Fruit fly (Drosophila melanogaster) whole organism, embryonic: ENCODE measurements around the gene CG11842.

ENCODE experiments used
- CG10267 ChIP-seq: fragments of 200-800 bp; sonication (Bioruptor generic); optimal IDR thresholded peaks from 2 replicates; lab custom pipeline; 2018; ENCODE audit warnings: missing biosample characterization, mild to moderate bottlenecking, missing genetic modification characterization, moderate library complexity
- CG10959 ChIP-seq: fragments of 200-800 bp; sonication (Bioruptor generic); IDR thresholded peaks from 2 replicates; pipeline ENCODE4 v1.3.6; 2022; ENCODE audit warnings: missing biosample characterization, missing genetic modification characterization
- CG11085 ChIP-seq: fragments of 200-800 bp; sonication (Bioruptor generic); IDR thresholded peaks from 2 replicates; pipeline ENCODE4 v1.3.6; 2022; ENCODE audit warnings: missing biosample characterization, missing genetic modification characterization
- CG11504 ChIP-seq: fragments of 200-800 bp; sonication (Bioruptor generic); optimal IDR thresholded peaks from 3 replicates; lab custom pipeline; 2019; ENCODE audit warnings: missing biosample characterization, mild to moderate bottlenecking, missing genetic modification characterization, moderate library complexity
- CG12071 ChIP-seq: fragments of 200-800 bp; sonication (Bioruptor generic); optimal IDR thresholded peaks from 3 replicates; lab custom pipeline; 2018; ENCODE audit warnings: missing biosample characterization, mild to moderate bottlenecking, missing genetic modification characterization
- CG12104 ChIP-seq: fragments of 200-800 bp; sonication (Bioruptor generic); optimal IDR thresholded peaks from 3 replicates; lab custom pipeline; 2016; ENCODE audit warnings: missing biosample characterization, missing genetic modification characterization
- CG1233 ChIP-seq: fragments of 200-800 bp; sonication (Bioruptor generic); optimal IDR thresholded peaks from 4 replicates; lab custom pipeline; 2018; ENCODE audit warnings: missing biosample characterization, mild to moderate bottlenecking, missing genetic modification characterization
- CG12744 ChIP-seq: fragments of 200-800 bp; sonication (Bioruptor generic); optimal IDR thresholded peaks from 2 replicates; lab custom pipeline; 2016; ENCODE audit warnings: missing biosample characterization, missing genetic modification characterization
- CG12942 ChIP-seq: fragments of 200-800 bp; sonication (Bioruptor generic); optimal IDR thresholded peaks from 3 replicates; lab custom pipeline; 2016; ENCODE audit warnings: missing biosample characterization, missing genetic modification characterization
- CG15514 ChIP-seq: fragments of 200-800 bp; sonication (Bioruptor generic); optimal IDR thresholded peaks from 3 replicates; lab custom pipeline; 2017; ENCODE audit warnings: missing biosample characterization, missing genetic modification characterization, mild to moderate bottlenecking, moderate library complexity, missing genetic modification reagents
- CG1603 ChIP-seq: fragments of 200-800 bp; sonication (Bioruptor generic); optimal IDR thresholded peaks from 2 replicates; lab custom pipeline; 2019; ENCODE audit warnings: missing biosample characterization, mild to moderate bottlenecking, missing genetic modification characterization, moderate library complexity
- CG16863 ChIP-seq: fragments of 200-800 bp; sonication (Bioruptor generic); optimal IDR thresholded peaks from 3 replicates; lab custom pipeline; 2016; ENCODE audit warnings: missing biosample characterization, missing genetic modification characterization
- CG17359 ChIP-seq: fragments of 200-800 bp; sonication (Bioruptor generic); optimal IDR thresholded peaks from 3 replicates; lab custom pipeline; 2018; ENCODE audit warnings: missing biosample characterization, mild to moderate bottlenecking, missing genetic modification characterization, moderate library complexity
- CG17802 ChIP-seq: fragments of 200-800 bp; sonication (Bioruptor generic); optimal IDR thresholded peaks from 2 replicates; lab custom pipeline; 2018; ENCODE audit warnings: missing biosample characterization, mild to moderate bottlenecking, missing genetic modification characterization, moderate library complexity
- CG1792 ChIP-seq: fragments of 200-800 bp; sonication (Bioruptor generic); optimal IDR thresholded peaks from 2 replicates; lab custom pipeline; 2016; ENCODE audit warnings: missing biosample characterization, missing genetic modification characterization
- CG3163 ChIP-seq: fragments of 200-800 bp; sonication (Bioruptor generic); optimal IDR thresholded peaks from 3 replicates; lab custom pipeline; 2016; ENCODE audit warnings: missing biosample characterization, missing genetic modification characterization
- CG32532 ChIP-seq: fragments of 200-800 bp; sonication (Bioruptor generic); IDR thresholded peaks from 2 replicates; pipeline ENCODE4 v1.3.6; 2022; ENCODE audit warnings: missing biosample characterization, missing genetic modification characterization
- CG7839 ChIP-seq: fragments of 200-800 bp; sonication (Bioruptor generic); optimal IDR thresholded peaks from 3 replicates; lab custom pipeline; 2018; ENCODE audit warnings: missing biosample characterization, mild to moderate bottlenecking, missing genetic modification characterization, moderate library complexity
- CG8290 ChIP-seq, 3 experiments: fragments of 200-800 bp; sonication (Bioruptor generic); optimal IDR thresholded peaks; 2 replicates each; lab custom pipeline; 2016 to 2019; ENCODE audit warnings: missing biosample characterization in 3 of 3, missing genetic modification characterization in 3 of 3, mild to moderate bottlenecking in 2 of 3, moderate library complexity in 1 of 3
- CG8388 ChIP-seq: fragments of 200-800 bp; sonication (Bioruptor generic); optimal IDR thresholded peaks from 2 replicates; lab custom pipeline; 2019; ENCODE audit warnings: missing biosample characterization, mild to moderate bottlenecking, missing genetic modification characterization, moderate library complexity
- CG8765 ChIP-seq: fragments of 200-800 bp; sonication (Bioruptor generic); IDR thresholded peaks from 2 replicates; pipeline ENCODE4 v1.3.6; 2022; ENCODE audit warnings: missing biosample characterization, missing genetic modification characterization
- CkIIα-i1 ChIP-seq: fragments of 200-800 bp; sonication (Bioruptor generic); IDR thresholded peaks from 2 replicates; pipeline ENCODE4 v1.3.6; 2022; ENCODE audit warnings: missing biosample characterization, missing genetic modification characterization
- CoRest ChIP-seq: fragments of 200-800 bp; sonication (Bioruptor generic); optimal IDR thresholded peaks from 3 replicates; lab custom pipeline; 2018; ENCODE audit warnings: missing biosample characterization, mild to moderate bottlenecking, missing genetic modification characterization, moderate library complexity
- Dll ChIP-seq: fragments of 200-800 bp; sonication (Bioruptor generic); IDR thresholded peaks from 4 replicates; pipeline ENCODE4 v1.3.6; 2022; ENCODE audit warnings: missing biosample characterization, missing genetic modification characterization; ENCODE audit not compliant: partially characterized antibody
- Doc2 ChIP-seq: fragments of 200-800 bp; sonication (Bioruptor generic); IDR thresholded peaks from 2 replicates; pipeline ENCODE4 v1.3.6; 2022; ENCODE audit warnings: missing biosample characterization, missing genetic modification characterization
- Ets65A ChIP-seq: fragments of 200-800 bp; sonication (Bioruptor generic); peaks from one replicate; lab custom pipeline; 2016; ENCODE audit warnings: missing biosample characterization, missing genetic modification characterization
- Med ChIP-seq: fragments of 200-800 bp; sonication (Bioruptor generic); peaks from one replicate; lab custom pipeline; 2016; ENCODE audit warnings: missing biosample characterization, missing genetic modification characterization, mild to moderate bottlenecking, inconsistent platforms, moderate library complexity
- NC2α ChIP-seq: fragments of 200-800 bp; sonication (Bioruptor generic); optimal IDR thresholded peaks from 2 replicates; lab custom pipeline; 2016; ENCODE audit warnings: missing biosample characterization, missing genetic modification characterization
- Nf-YA ChIP-seq: fragments of 200-800 bp; sonication (Bioruptor generic); IDR thresholded peaks from 2 replicates; pipeline ENCODE4 v1.3.6; 2022; ENCODE audit warnings: missing biosample characterization, missing genetic modification characterization
- Oli ChIP-seq: fragments of 200-800 bp; sonication (Bioruptor generic); optimal IDR thresholded peaks from 2 replicates; lab custom pipeline; 2018; ENCODE audit warnings: missing biosample characterization, mild to moderate bottlenecking, missing genetic modification characterization, moderate library complexity
- Sox102F ChIP-seq: fragments of 200-800 bp; sonication (Bioruptor generic); optimal IDR thresholded peaks from 2 replicates; lab custom pipeline; 2018; ENCODE audit warnings: missing biosample characterization, mild to moderate bottlenecking, missing genetic modification characterization, moderate library complexity
- Stat92E ChIP-seq, 3 experiments: fragments of >200 bp in 2 of 3; fragments of 200-800 bp in 1 of 3; sonication (Bioruptor generic) in 1 of 3; optimal IDR thresholded peaks; 2 replicates each; lab custom pipeline; 2017 to 2019; ENCODE audit warnings: missing biosample characterization in 3 of 3, missing genetic modification characterization in 3 of 3, mild to moderate bottlenecking in 1 of 3, moderate library complexity in 1 of 3
- chm ChIP-seq: fragments of 200-800 bp; sonication (Bioruptor generic); IDR thresholded peaks from 2 replicates; pipeline ENCODE4 v1.3.6; 2022; ENCODE audit warnings: missing biosample characterization, missing genetic modification characterization
- corto ChIP-seq: fragments of 200-800 bp; sonication (Bioruptor generic); optimal IDR thresholded peaks from 2 replicates; lab custom pipeline; 2016; ENCODE audit warnings: missing biosample characterization, mild to moderate bottlenecking, missing genetic modification characterization, moderate library complexity
- dpn ChIP-seq, 2 experiments: fragments of 200-800 bp; sonication (Bioruptor generic); optimal IDR thresholded peaks; 3 replicates each; lab custom pipeline; 2016; ENCODE audit warnings: missing biosample characterization in 2 of 2, missing genetic modification characterization in 2 of 2
- fd3F ChIP-seq: fragments of 200-800 bp; sonication (Bioruptor generic); optimal IDR thresholded peaks from 2 replicates; lab custom pipeline; 2018; ENCODE audit warnings: missing biosample characterization, mild to moderate bottlenecking, missing genetic modification characterization, moderate library complexity
- ftz-f1 ChIP-seq: fragments of 200-800 bp; sonication (Bioruptor generic); optimal IDR thresholded peaks from 2 replicates; lab custom pipeline; 2016; ENCODE audit warnings: missing biosample characterization, missing genetic modification characterization
- fu2 ChIP-seq: fragments of 200-800 bp; sonication (Bioruptor generic); optimal IDR thresholded peaks from 2 replicates; lab custom pipeline; 2016; ENCODE audit warnings: missing biosample characterization, missing genetic modification characterization
- grau ChIP-seq: fragments of 200-800 bp; optimal IDR thresholded peaks from 3 replicates; lab custom pipeline; 2019; ENCODE audit warnings: missing biosample characterization, mild to moderate bottlenecking, missing genetic modification characterization, moderate library complexity
- gro ChIP-seq: fragments of 200-800 bp; sonication (Bioruptor generic); optimal IDR thresholded peaks from 2 replicates; lab custom pipeline; 2016; ENCODE audit warnings: missing biosample characterization, missing genetic modification characterization
- gsb-n ChIP-seq: fragments of 200-800 bp; sonication (Bioruptor generic); optimal IDR thresholded peaks from 3 replicates; lab custom pipeline; 2018; ENCODE audit warnings: missing biosample characterization, mild to moderate bottlenecking, missing genetic modification characterization
- mirr ChIP-seq: fragments of 200-800 bp; sonication (Bioruptor generic); optimal IDR thresholded peaks from 3 replicates; lab custom pipeline; 2018; ENCODE audit warnings: missing biosample characterization, mild to moderate bottlenecking, missing genetic modification characterization
- nerfin-2 ChIP-seq: fragments of 200-800 bp; sonication (Bioruptor generic); IDR thresholded peaks from 2 replicates; pipeline ENCODE4 v1.3.6; 2022; ENCODE audit warnings: missing biosample characterization, missing genetic modification characterization; ENCODE audit not compliant: partially characterized antibody
- oc ChIP-seq: fragments of 200-800 bp; sonication (Bioruptor generic); optimal IDR thresholded peaks from 2 replicates; lab custom pipeline; 2018; ENCODE audit warnings: missing biosample characterization, mild to moderate bottlenecking, missing genetic modification characterization, moderate library complexity
- org-1 ChIP-seq: fragments of 200-800 bp; sonication (Bioruptor generic); optimal IDR thresholded peaks from 2 replicates; lab custom pipeline; 2017; ENCODE audit warnings: missing biosample characterization, missing genetic modification characterization
- phol ChIP-seq: fragments of 200-800 bp; sonication (Bioruptor generic); optimal IDR thresholded peaks from 3 replicates; lab custom pipeline; 2018; ENCODE audit warnings: missing biosample characterization, mild to moderate bottlenecking, missing genetic modification characterization, moderate library complexity
- pum ChIP-seq: fragments of 200-800 bp; sonication (Bioruptor generic); optimal IDR thresholded peaks from 2 replicates; lab custom pipeline; 2016; ENCODE audit warnings: missing biosample characterization, missing genetic modification characterization
- sim ChIP-seq: fragments of 200-800 bp; sonication (Bioruptor generic); IDR thresholded peaks from 2 replicates; pipeline ENCODE4 v1.3.6; 2022; ENCODE audit warnings: missing biosample characterization, missing genetic modification characterization
- so ChIP-seq: fragments of 200-800 bp; sonication (Bioruptor generic); IDR thresholded peaks from 3 replicates; pipeline ENCODE4 v1.3.6; 2022; ENCODE audit warnings: missing biosample characterization, missing genetic modification characterization
- tup ChIP-seq: fragments of 200-800 bp; sonication (Bioruptor generic); optimal IDR thresholded peaks from 2 replicates; lab custom pipeline; 2016; ENCODE audit warnings: missing biosample characterization, mild to moderate bottlenecking, missing genetic modification characterization, moderate library complexity
- zf30C ChIP-seq: fragments of 200-800 bp; sonication (Bioruptor generic); optimal IDR thresholded peaks from 3 replicates; lab custom pipeline; 2018; ENCODE audit warnings: missing biosample characterization, mild to moderate bottlenecking, missing genetic modification characterization

The CG11842 gene

dm6 chr3R:29089662-29090007 is 37.2 kb downstream of the CG11842 start (continued):
- TF ChIP-seq Oli (tag; lab: Kevin White, UChicago) (no peak), Sox102F (no peak), mirr (no peak), CG10959 (GFP tag; lab: Robert Waterston, UW) (no peak), CG3163 (no peak), CG32532 (GFP tag; lab: Robert Waterston, UW) (peak; percentile 67), tup (GFP tag; lab: Kevin White, UChicago) (no peak), NC2α (no peak), CG12071 (GFP tag; lab: Kevin White, UChicago) (peak; percentile 39), CG17359 (tag; lab: Kevin White, UChicago) (peak; percentile 20), CG1233 (GFP tag; lab: Kevin White, UChicago) (peak; percentile 40), CG1792 (GFP tag; lab: Kevin White, UChicago) (no peak), corto (GFP tag; lab: Kevin White, UChicago) (no peak), dpn (GFP tag; optimal IDR thresholded peaks at IDR 0.05; lab: Kevin White, UChicago) (no peak), phol (tag; lab: Kevin White, UChicago) (peak; percentile 65), CkIIα-i1 (GFP tag; lab: Robert Waterston, UW) (no peak), CG17802 (tag; lab: Kevin White, UChicago) (no peak), org-1 (GFP tag; lab: Kevin White, UChicago) (peak; percentile 1), Med (GFP tag; lab: Kevin White, UChicago) (peak; percentile 85), chm (GFP tag; lab: Robert Waterston, UW) (no peak), Ets65A (GFP tag; lab: Kevin White, UChicago) (no peak), sim (GFP tag; lab: Robert Waterston, UW) (no peak), CG8765 (GFP tag; lab: Robert Waterston, UW) (no peak), fu2 (GFP tag; lab: Kevin White, UChicago) (no peak), CG7839 (tag; lab: Kevin White, UChicago) (peak; percentile 35), CoRest (tag; lab: Kevin White, UChicago) (no peak), fd3F (GFP tag; lab: Kevin White, UChicago) (no peak), oc (peak; percentile 26), CG12104 (GFP tag; lab: Kevin White, UChicago) (no peak), gro (GFP tag; lab: Kevin White, UChicago) (no peak), CG10267 (tag; lab: Kevin White, UChicago) (peak; percentile 39), CG11504 (tag; lab: Kevin White, UChicago) (peak; percentile 72), CG11085 (peak; percentile 26; the same call in 1 of the 2 replicates), so (GFP tag; lab: Robert Waterston, UW) (no peak), gsb-n (tag; lab: Kevin White, UChicago) (no peak), CG12942 (GFP tag; lab: Kevin White, UChicago) (no peak), CG15514 (peak; percentile 41), zf30C (GFP tag; lab: Kevin White, UChicago) (no peak), CG12744 (GFP tag; lab: Kevin White, UChicago) (no peak), nerfin-2 (GFP tag; lab: Robert Waterston, UW) (no peak), CG1603 (tag; lab: Kevin White, UChicago) (peak; percentile 40), CG16863 (GFP tag; lab: Kevin White, UChicago) (no peak), CG8388 (GFP tag; lab: Kevin White, UChicago) (no peak), ftz-f1 (GFP tag; lab: Kevin White, UChicago) (peak; percentile 35), pum (GFP tag; lab: Kevin White, UChicago) (peak; percentile 0), grau (tag; lab: Kevin White, UChicago) (no peak), Stat92E (GFP tag; optimal IDR thresholded peaks at IDR 0.05; lab: Kevin White, UChicago) (no peak), Doc2 (GFP tag; lab: Robert Waterston, UW) (no peak; the same call in 1 of the 2 replicates), Nf-YA (no peak), CG8290 (GFP tag; optimal IDR thresholded peaks at IDR 0.05; lab: Kevin White, UChicago) (no peak), CG8290 (tag; optimal IDR thresholded peaks at IDR 0.05; lab: Kevin White, UChicago) (no peak), Dll (no peak)
